In genomic region chrIII:2757478-2757877, ce11 we compare ENCODE assay signal across 4 worm cellular contexts.
TF ChIP-seq lines count a peak whose summit lies in the region.

No protein-coding gene starts in this region.

TF ChIP-seq in whole organism, L4 larva, 104 proteins besides CTCF, POLR2A, EP300 and RAD21:
- TF ChIP-seq Y105C5A.15 (GFP tag; IDR thresholded peaks at IDR 0.05; lab: Robert Waterston, UW) (0 out of 2 replicates have a peak, but pooled peaks have one; percentile 34), Y75B8A.6 (GFP tag; IDR thresholded peaks at IDR 0.05; lab: Robert Waterston, UW) (no peak), madf-9 (GFP tag; conservative IDR thresholded peaks at IDR 0.05; lab: Robert Waterston, UW) (0 out of 2 replicates have a peak, but pooled peaks have one; percentile 7)

TF ChIP-seq in whole organism, early embryonic, 17 proteins besides CTCF, POLR2A, EP300 and RAD21:
- no peak for TF ChIP-seq tra-4 (tag; optimal IDR thresholded peaks at IDR 0.05; lab: Kevin White, UChicago)
- peak; percentile 91 for TF ChIP-seq ceh-36 (tag; optimal IDR thresholded peaks at IDR 0.05; lab: Kevin White, UChicago)
TF ChIP-seq in whole organism, early embryonic: peak in this region for 1.

TF ChIP-seq in whole organism, late embryonic, 69 proteins besides CTCF, POLR2A, EP300 and RAD21:
- TF ChIP-seq ceh-31 (tag; optimal IDR thresholded peaks at IDR 0.05; lab: Kevin White, UChicago), result no peak
- no peak for TF ChIP-seq ceh-34 (tag; optimal IDR thresholded peaks at IDR 0.05; lab: Kevin White, UChicago)
- TF ChIP-seq dve-1 (tag; optimal IDR thresholded peaks at IDR 0.05; lab: Kevin White, UChicago), result peak; percentile 72
- no peak for TF ChIP-seq pha-2 (tag; optimal IDR thresholded peaks at IDR 0.05; lab: Kevin White, UChicago)

TF ChIP-seq in whole organism, mixed stage, embryonic, 35 proteins besides CTCF, POLR2A, EP300 and RAD21:
- no peak for TF ChIP-seq ceh-83 (GFP tag; optimal IDR thresholded peaks at IDR 0.05; lab: Kevin White, UChicago)
- no peak for TF ChIP-seq mep-1 (tag; optimal IDR thresholded peaks at IDR 0.05; lab: Kevin White, UChicago)
- TF ChIP-seq zip-8 (tag; optimal IDR thresholded peaks at IDR 0.05; lab: Kevin White, UChicago), result no peak
- no peak for TF ChIP-seq bed-3 (GFP tag; optimal IDR thresholded peaks at IDR 0.05; lab: Kevin White, UChicago)
- TF ChIP-seq elt-1 (tag; optimal IDR thresholded peaks at IDR 0.05; lab: Kevin White, UChicago; ENCODE audit: borderline replicate concordance, insufficient read depth), result no peak
- TF ChIP-seq drap-1 (GFP tag; optimal IDR thresholded peaks at IDR 0.05; lab: Kevin White, UChicago), result no peak
- TF ChIP-seq ham-2 (GFP tag; optimal IDR thresholded peaks at IDR 0.05; lab: Kevin White, UChicago), result peak; percentile 9
- TF ChIP-seq unc-120 (tag; optimal IDR thresholded peaks at IDR 0.05; lab: Kevin White, UChicago; ENCODE audit: poor library complexity, severe bottlenecking), result no peak

Comparison
In these comparisons a context has a peak if more than half of its experiments do, and no peak if none do; other contexts are left out.
1. Of the 7 proteins assayed by ChIP-seq in both whole organism, L4 larva and whole organism, late embryonic: peak only in whole organism, L4 larva: none; only in whole organism, late embryonic: dve-1; in both: none; in neither: 6.